Worm (Caenorhabditis elegans): ENCODE results near the gene dhhc-10.

Gene dhhc-10

DNA sequence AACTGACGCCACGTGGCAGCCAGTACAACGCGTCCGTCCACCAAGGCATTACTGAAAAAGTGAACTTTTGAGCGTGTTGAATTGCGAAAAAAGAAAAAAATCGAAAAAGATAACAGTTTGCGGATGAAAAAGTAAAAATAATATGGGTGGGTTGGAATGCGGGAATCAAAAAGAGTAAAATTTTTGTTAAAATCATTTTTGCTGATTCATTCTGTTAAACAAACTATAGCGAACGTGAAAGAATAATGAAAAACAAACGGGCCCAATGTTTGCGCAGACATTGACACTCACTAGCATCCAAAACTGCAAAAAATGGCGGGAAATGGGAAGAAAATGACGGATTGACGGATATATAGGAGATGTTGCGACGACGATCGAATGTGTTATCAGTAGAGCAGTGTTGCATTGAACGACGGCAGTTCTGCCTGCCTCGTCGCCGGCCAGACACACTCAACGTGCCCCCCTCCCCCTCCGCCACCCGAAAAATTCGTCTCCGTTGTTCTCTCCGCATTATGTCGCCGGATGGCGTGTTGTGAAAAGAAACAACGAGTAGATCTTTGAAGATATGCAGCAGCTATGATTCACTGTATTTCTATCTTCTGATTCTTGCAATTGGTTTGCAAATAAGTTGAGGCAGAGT lies 7.4 kb upstream of the dhhc-10 start, which contains the start of gene hyl-2:
Gene hyl-2, minus strand, starts transcription at position 51 of the 640 bp plus-strand sequence.
- no peak for TF ChIP-seq cog-1 (tag; optimal IDR thresholded peaks at IDR 0.05)
- no peak for TF ChIP-seq ref-1 (GFP tag; conservative IDR thresholded peaks at IDR 0.05)
- TF ChIP-seq tab-1 (GFP tag; IDR thresholded peaks at IDR 0.05) = no peak
- TF ChIP-seq ztf-29 (GFP tag; IDR thresholded peaks at IDR 0.05) = no peak
- 0 out of 2 replicates have a peak, but pooled peaks have one; percentile 31 for TF ChIP-seq ztf-23 (GFP tag; IDR thresholded peaks at IDR 0.05)
- TF ChIP-seq T22C8.4 (GFP tag; IDR thresholded peaks at IDR 0.05) = no peak

- no peak for TF ChIP-seq ztf-23 (GFP tag; IDR thresholded peaks at IDR 0.05)
- TF ChIP-seq ztf-29 (GFP tag; IDR thresholded peaks at IDR 0.05) = no peak
- no peak for TF ChIP-seq ref-1 (GFP tag; conservative IDR thresholded peaks at IDR 0.05)
- TF ChIP-seq flt-1 (GFP tag; IDR thresholded peaks at IDR 0.05) = no peak
- TF ChIP-seq med-1 (GFP tag; optimal IDR thresholded peaks at IDR 0.05; ENCODE audit: insufficient read depth) = no peak
- TF ChIP-seq klf-2 (GFP tag; conservative IDR thresholded peaks at IDR 0.05) = no peak
- no peak for TF ChIP-seq cog-1 (tag; optimal IDR thresholded peaks at IDR 0.05)
- TF ChIP-seq T22C8.4 (GFP tag; IDR thresholded peaks at IDR 0.05) = no peak
- TF ChIP-seq tab-1 (GFP tag; IDR thresholded peaks at IDR 0.05) = no peak
These were observed 6.9 kb upstream of the dhhc-10 start for ce11 chrX:4700083-4700482.

DNA sequence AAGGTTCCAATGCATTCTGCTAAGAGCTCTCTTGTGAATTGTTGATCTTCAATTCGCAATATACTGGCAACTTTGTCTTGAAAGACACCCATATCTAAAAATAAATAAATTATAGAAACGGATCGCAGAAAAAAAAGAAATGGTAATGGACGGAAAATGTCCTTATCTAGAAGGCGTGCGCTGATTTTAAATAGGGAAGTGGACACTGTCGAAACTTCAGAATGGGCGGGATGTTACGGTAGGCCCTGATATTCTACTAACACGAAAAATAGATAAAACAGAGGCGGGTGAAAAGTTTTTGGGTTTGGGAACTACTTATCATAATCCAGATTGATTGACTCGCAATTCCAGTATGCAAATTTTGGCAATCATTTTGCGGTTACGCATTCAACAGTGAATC lies 2.1 kb upstream of the dhhc-10 start, which contains the start of gene aqp-8:
Gene aqp-8, minus strand, starts transcription at position 101 of the 400 bp plus-strand sequence.
- no peak for TF ChIP-seq med-1 (GFP tag; optimal IDR thresholded peaks at IDR 0.05; ENCODE audit: insufficient read depth)
- TF ChIP-seq klf-2 (GFP tag; conservative IDR thresholded peaks at IDR 0.05) = no peak
- no peak for TF ChIP-seq flt-1 (GFP tag; IDR thresholded peaks at IDR 0.05)
- no peak for TF ChIP-seq ztf-29 (GFP tag; IDR thresholded peaks at IDR 0.05)
- no peak for TF ChIP-seq tab-1 (GFP tag; IDR thresholded peaks at IDR 0.05)
- TF ChIP-seq ref-1 (GFP tag; conservative IDR thresholded peaks at IDR 0.05) = no peak
- TF ChIP-seq ztf-23 (GFP tag; IDR thresholded peaks at IDR 0.05) = no peak
- no peak for TF ChIP-seq T22C8.4 (GFP tag; IDR thresholded peaks at IDR 0.05)
- TF ChIP-seq cog-1 (tag; optimal IDR thresholded peaks at IDR 0.05) = no peak

DNA sequence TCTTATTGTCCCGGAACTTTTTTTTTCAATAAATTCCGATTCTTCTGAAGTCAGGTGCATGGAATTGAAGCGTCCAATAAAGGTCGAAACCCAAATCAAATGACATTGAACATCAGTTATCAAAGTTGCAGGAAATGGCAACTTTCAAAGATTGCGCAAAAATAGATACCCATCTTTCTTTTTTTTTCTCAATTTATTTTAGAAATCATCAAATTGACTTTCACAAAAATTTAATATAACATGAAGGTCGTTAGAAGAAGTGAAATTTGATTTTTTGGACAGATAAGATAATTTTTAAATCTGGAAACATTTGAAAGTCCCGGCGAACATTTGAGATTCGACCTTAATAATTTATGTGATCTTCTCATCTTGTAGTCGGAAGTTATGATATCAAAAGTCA lies 1.3 kb upstream of the dhhc-10 start:
- TF ChIP-seq T22C8.4 (GFP tag; IDR thresholded peaks at IDR 0.05) (no peak), ztf-29 (GFP tag; IDR thresholded peaks at IDR 0.05) (no peak), klf-2 (GFP tag; conservative IDR thresholded peaks at IDR 0.05) (no peak), tab-1 (GFP tag; IDR thresholded peaks at IDR 0.05) (no peak), med-1 (GFP tag; optimal IDR thresholded peaks at IDR 0.05; ENCODE audit: insufficient read depth) (no peak)

- TF ChIP-seq ztf-29 (GFP tag; IDR thresholded peaks at IDR 0.05) = no peak
- no peak for TF ChIP-seq med-1 (GFP tag; optimal IDR thresholded peaks at IDR 0.05; ENCODE audit: insufficient read depth)
- TF ChIP-seq klf-2 (GFP tag; conservative IDR thresholded peaks at IDR 0.05) = no peak
- TF ChIP-seq T22C8.4 (GFP tag; IDR thresholded peaks at IDR 0.05) = peak; percentile 5; the same call in 1 of the 2 replicates
- no peak for TF ChIP-seq tab-1 (GFP tag; IDR thresholded peaks at IDR 0.05)
- TF ChIP-seq cog-1 (tag; optimal IDR thresholded peaks at IDR 0.05) = peak; percentile 83
- TF ChIP-seq flt-1 (GFP tag; IDR thresholded peaks at IDR 0.05) = peak; percentile 72
- TF ChIP-seq ztf-23 (GFP tag; IDR thresholded peaks at IDR 0.05) = peak; percentile 77
These were observed 4.8 kb downstream of the dhhc-10 start, which contains the start of the genes dnj-14 and glit-1 for ce11 chrX:4711698-4712329. dnj-14 (minus strand) TSS chrX:4711748. glit-1 (plus strand) TSS chrX:4712279.

ce11 chrX:4715107-4715506 lies 8.1 kb downstream of the dhhc-10 start, which contains the start of gene rpl-25.1:
rpl-25.1 (plus strand) TSS chrX:4715178.
- 0 out of 2 replicates have a peak, but pooled peaks have one; percentile 20 for TF ChIP-seq tab-1 (GFP tag; IDR thresholded peaks at IDR 0.05)
- no peak for TF ChIP-seq med-1 (GFP tag; optimal IDR thresholded peaks at IDR 0.05; ENCODE audit: insufficient read depth)
- TF ChIP-seq T22C8.4 (GFP tag; IDR thresholded peaks at IDR 0.05) = peak; percentile 39; the same call in 1 of the 2 replicates

ce11 chrX:4718114-4718513 lies 11.1 kb downstream of the dhhc-10 start:
- no peak for TF ChIP-seq cog-1 (tag; optimal IDR thresholded peaks at IDR 0.05)
- no peak for TF ChIP-seq T22C8.4 (GFP tag; IDR thresholded peaks at IDR 0.05)
- no peak for TF ChIP-seq ztf-23 (GFP tag; IDR thresholded peaks at IDR 0.05)
- TF ChIP-seq tab-1 (GFP tag; IDR thresholded peaks at IDR 0.05) = no peak
- TF ChIP-seq flt-1 (GFP tag; IDR thresholded peaks at IDR 0.05) = no peak
- no peak for TF ChIP-seq klf-2 (GFP tag; conservative IDR thresholded peaks at IDR 0.05)

ce11 chrX:4720603-4721529 lies 13.9 kb downstream of the dhhc-10 start, which contains the start of gene F55D10.4:
F55D10.4 (minus strand) TSS chrX:4720653.
- no peak for TF ChIP-seq ztf-29 (GFP tag; IDR thresholded peaks at IDR 0.05)
- TF ChIP-seq T22C8.4 (GFP tag; IDR thresholded peaks at IDR 0.05) = no peak
- TF ChIP-seq klf-2 (GFP tag; conservative IDR thresholded peaks at IDR 0.05) = no peak
- TF ChIP-seq cog-1 (tag; optimal IDR thresholded peaks at IDR 0.05) = no peak
- no peak for TF ChIP-seq flt-1 (GFP tag; IDR thresholded peaks at IDR 0.05)
- no peak for TF ChIP-seq tab-1 (GFP tag; IDR thresholded peaks at IDR 0.05)
- TF ChIP-seq ref-1 (GFP tag; conservative IDR thresholded peaks at IDR 0.05) = no peak
- no peak for TF ChIP-seq ztf-23 (GFP tag; IDR thresholded peaks at IDR 0.05)

ce11 chrX:4727388-4727787 lies 20.4 kb downstream of the dhhc-10 start, which contains the start of gene acc-3:
acc-3 (minus strand) TSS chrX:4727488.
- no peak for TF ChIP-seq flt-1 (GFP tag; IDR thresholded peaks at IDR 0.05)

Data from whole organism, midembryonic.